Worm (Caenorhabditis elegans) whole organism, L3 larva: ENCODE results near the gene F59G1.8.

Source experiments
- R02D3.7 ChIP-seq: fragments of 150-350 bp; optimal IDR thresholded peaks from 2 replicates; lab custom pipeline; 2014; ENCODE audit warnings: missing biosample characterization, missing genetic modification characterization
- ZK546.5 ChIP-seq: sonication (generic microtip); optimal IDR thresholded peaks from 2 replicates; lab custom pipeline; 2017; ENCODE audit warnings: missing biosample characterization, missing genetic modification characterization
- ceh-16 ChIP-seq: sonication (generic microtip); optimal IDR thresholded peaks from 2 replicates; lab custom pipeline; 2017; ENCODE audit warnings: missing biosample characterization, missing genetic modification characterization
- ceh-28 ChIP-seq: fragments of 150-350 bp; optimal IDR thresholded peaks from 2 replicates; lab custom pipeline; 2014; ENCODE audit warnings: missing biosample characterization, missing genetic modification reagents, missing genetic modification characterization
- ceh-9 ChIP-seq: sonication (generic microtip); optimal IDR thresholded peaks from 2 replicates; lab custom pipeline; 2018; ENCODE audit warnings: missing biosample characterization, missing genetic modification characterization
- daf-12 ChIP-seq: fragments of 150-350 bp; optimal IDR thresholded peaks from 2 replicates; lab custom pipeline; 2014; ENCODE audit warnings: missing biosample characterization, missing genetic modification reagents, missing genetic modification characterization
- egl-5 ChIP-seq: fragments of 150-350 bp; optimal IDR thresholded peaks from 2 replicates; lab custom pipeline; 2017; ENCODE audit warnings: missing biosample characterization, missing genetic modification reagents, missing genetic modification characterization, inconsistent platforms
- elt-1 ChIP-seq: fragments of 150-350 bp; optimal IDR thresholded peaks from 2 replicates; lab custom pipeline; 2014; ENCODE audit warnings: missing biosample characterization, missing genetic modification characterization
- elt-2 ChIP-seq: sonication (generic microtip); optimal IDR thresholded peaks from 2 replicates; lab custom pipeline; 2016; ENCODE audit warnings: missing genetic modification reagents, mild to moderate bottlenecking, missing genetic modification characterization, missing compliant biosample characterization
- elt-3 ChIP-seq, 3 experiments: fragments of 150-350 bp in 1 of 3; sonication (generic microtip) in 2 of 3; optimal IDR thresholded peaks; 2 replicates in 2 of 3; 4 replicates in 1 of 3; lab custom pipeline; 2014 to 2017; ENCODE audit warnings: missing biosample characterization in 3 of 3, missing genetic modification characterization in 3 of 3
- fkh-10 ChIP-seq: sonication (generic microtip); optimal IDR thresholded peaks from 2 replicates; lab custom pipeline; 2017; ENCODE audit warnings: missing biosample characterization, missing genetic modification reagents, missing genetic modification characterization
- fos-1 ChIP-seq: fragments of 150-350 bp; optimal IDR thresholded peaks from 2 replicates; lab custom pipeline; 2014; ENCODE audit warnings: missing biosample characterization, missing genetic modification characterization
- hmg-11 ChIP-seq: sonication (generic microtip); optimal IDR thresholded peaks from 2 replicates; lab custom pipeline; 2016; ENCODE audit warnings: missing genetic modification characterization, missing compliant biosample characterization
- jun-1 ChIP-seq: fragments of 150-350 bp; optimal IDR thresholded peaks from 2 replicates; lab custom pipeline; 2014; ENCODE audit warnings: missing biosample characterization, missing genetic modification reagents, missing genetic modification characterization
- lin-15B ChIP-seq: fragments of 150-350 bp; optimal IDR thresholded peaks from 2 replicates; lab custom pipeline; 2014; ENCODE audit warnings: missing biosample characterization, missing genetic modification characterization
- lsy-12 ChIP-seq: sonication (generic microtip); optimal IDR thresholded peaks from 2 replicates; lab custom pipeline; 2016; ENCODE audit warnings: mild to moderate bottlenecking, missing genetic modification characterization, missing compliant biosample characterization
- mdl-1 ChIP-seq: fragments of 150-350 bp; optimal IDR thresholded peaks from 2 replicates; lab custom pipeline; 2014; ENCODE audit warnings: missing biosample characterization, missing genetic modification characterization
- mml-1 ChIP-seq: fragments of 150-350 bp; sonication (generic microtip); optimal IDR thresholded peaks from 3 replicates; lab custom pipeline; 2014; ENCODE audit warnings: missing biosample characterization, missing genetic modification characterization
- nfya-1 ChIP-seq: sonication (generic microtip); optimal IDR thresholded peaks from 2 replicates; lab custom pipeline; 2017; ENCODE audit warnings: missing genetic modification characterization, mild to moderate bottlenecking, missing compliant biosample characterization, antibody characterized with exemption, moderate library complexity; ENCODE audit not compliant: insufficient read depth
- nhr-12 ChIP-seq: fragments of 150-350 bp; optimal IDR thresholded peaks from 2 replicates; lab custom pipeline; 2014; ENCODE audit warnings: missing biosample characterization, missing genetic modification characterization
- nhr-237 ChIP-seq: fragments of 150-350 bp; optimal IDR thresholded peaks from 2 replicates; lab custom pipeline; 2014; ENCODE audit warnings: missing biosample characterization, missing genetic modification characterization
- nhr-28 ChIP-seq: fragments of 150-350 bp; optimal IDR thresholded peaks from 2 replicates; lab custom pipeline; 2014; ENCODE audit warnings: missing biosample characterization, missing genetic modification characterization
- nhr-43 ChIP-seq: sonication (generic microtip); optimal IDR thresholded peaks from 2 replicates; lab custom pipeline; 2016; ENCODE audit warnings: mild to moderate bottlenecking, missing genetic modification characterization, missing compliant biosample characterization; ENCODE audit not compliant: poor library complexity, severe bottlenecking
- nhr-67 ChIP-seq: fragments of 150-350 bp; optimal IDR thresholded peaks from 2 replicates; lab custom pipeline; 2014; ENCODE audit warnings: missing biosample characterization, missing genetic modification characterization
- nhr-76 ChIP-seq: fragments of 150-350 bp; sonication (generic microtip); optimal IDR thresholded peaks from 5 replicates; lab custom pipeline; 2014; ENCODE audit warnings: missing biosample characterization, missing genetic modification characterization
- nhr-77 ChIP-seq: fragments of 150-350 bp; optimal IDR thresholded peaks from 2 replicates; lab custom pipeline; 2014; ENCODE audit warnings: missing biosample characterization, missing genetic modification characterization
- pha-4 ChIP-seq: fragments of 150-350 bp; optimal IDR thresholded peaks from 2 replicates; lab custom pipeline; 2014; ENCODE audit warnings: missing biosample characterization, missing genetic modification reagents, missing genetic modification characterization
- pqm-1 ChIP-seq: fragments of 150-350 bp; optimal IDR thresholded peaks from 2 replicates; lab custom pipeline; 2017; ENCODE audit warnings: missing biosample characterization, missing genetic modification characterization, inconsistent platforms
- sea-2 ChIP-seq: fragments of 150-350 bp; sonication (generic microtip); optimal IDR thresholded peaks from 4 replicates; lab custom pipeline; 2014; ENCODE audit warnings: missing biosample characterization, missing genetic modification reagents, missing genetic modification characterization
- skn-1 ChIP-seq: fragments of 150-350 bp; optimal IDR thresholded peaks from 2 replicates; lab custom pipeline; 2014; ENCODE audit warnings: missing biosample characterization, missing genetic modification characterization
- tbx-2 ChIP-seq: sonication (generic microtip); optimal IDR thresholded peaks from 2 replicates; lab custom pipeline; 2016; ENCODE audit warnings: mild to moderate bottlenecking, missing genetic modification characterization, missing compliant biosample characterization
- unc-62 ChIP-seq: fragments of 150-350 bp; sonication (generic microtip); optimal IDR thresholded peaks from 4 replicates; lab custom pipeline; 2014; ENCODE audit warnings: missing biosample characterization, missing genetic modification reagents, missing genetic modification characterization
- zag-1 ChIP-seq: fragments of 150-350 bp; optimal IDR thresholded peaks from 2 replicates; lab custom pipeline; 2014; ENCODE audit warnings: missing biosample characterization, missing genetic modification characterization
- ztf-4 ChIP-seq: fragments of 150-350 bp; optimal IDR thresholded peaks from 2 replicates; lab custom pipeline; 2014; ENCODE audit warnings: missing biosample characterization, missing genetic modification characterization

Gene F59G1.8

DNA sequence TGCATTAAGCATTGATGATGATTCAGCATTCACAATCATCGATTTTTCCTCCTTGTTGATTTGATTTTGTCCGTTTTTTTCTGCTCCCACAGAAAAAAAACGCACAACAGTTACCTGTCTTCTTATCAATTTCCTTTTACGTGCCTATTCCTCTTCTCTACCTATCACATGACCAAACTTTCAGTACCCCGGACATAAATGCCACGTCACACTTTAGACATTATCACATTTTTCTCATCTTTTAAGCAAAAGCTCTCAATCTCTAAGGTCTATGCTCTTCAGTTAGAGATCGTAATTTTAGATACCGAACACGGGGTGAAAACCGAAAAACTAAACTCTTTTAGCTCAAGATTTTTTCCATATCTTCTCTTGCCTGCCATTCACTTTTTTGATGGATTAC is 29.6 kb downstream of the F59G1.8 start:
- TF ChIP-seq pqm-1 (peak; percentile 76), elt-2 (tag; lab: Kevin White, UChicago) (peak; percentile 87), elt-1 (tag; lab: Kevin White, UChicago) (peak; percentile 87), pha-4 (tag; lab: Kevin White, UChicago) (peak; percentile 28), jun-1 (peak; percentile 78), ceh-9 (tag; lab: Kevin White, UChicago) (no peak), daf-12 (no peak)

DNA sequence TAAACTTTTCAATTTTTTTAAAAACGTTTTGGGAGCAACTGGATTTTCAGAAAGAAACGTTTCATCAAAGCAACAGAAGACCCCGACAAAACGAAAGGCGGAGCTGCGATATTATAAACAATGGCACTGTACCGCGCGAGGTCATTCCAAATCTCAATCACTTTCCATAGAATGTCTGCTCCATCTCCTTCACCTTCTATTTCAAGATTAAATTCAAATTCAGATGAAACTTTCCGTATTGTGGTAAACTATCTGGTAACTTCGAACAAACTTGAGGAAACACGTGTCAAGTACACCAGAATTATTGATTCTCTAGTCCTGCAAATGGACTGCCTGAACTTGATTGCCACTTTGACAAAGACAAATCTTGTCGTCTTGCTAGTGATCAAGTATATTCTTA is 34.4 kb downstream of the F59G1.8 start, which contains the start of gene F28B12.6:
Gene F28B12.6, plus strand, starts transcription at position 49 of the 400 bp plus-strand sequence.
- TF ChIP-seq elt-1 (tag; lab: Kevin White, UChicago) (no peak), pha-4 (tag; lab: Kevin White, UChicago) (no peak), mdl-1 (tag; lab: Kevin White, UChicago) (no peak), nhr-67 (no peak), ceh-16 (tag; lab: Kevin White, UChicago) (no peak), egl-5 (tag; lab: Kevin White, UChicago) (no peak), sea-2 (no peak), nhr-237 (no peak), daf-12 (no peak), ceh-28 (no peak), elt-2 (tag; lab: Kevin White, UChicago) (no peak), mml-1 (tag; lab: Kevin White, UChicago) (no peak), ztf-4 (tag; lab: Kevin White, UChicago) (no peak), nhr-76 (no peak)

DNA sequence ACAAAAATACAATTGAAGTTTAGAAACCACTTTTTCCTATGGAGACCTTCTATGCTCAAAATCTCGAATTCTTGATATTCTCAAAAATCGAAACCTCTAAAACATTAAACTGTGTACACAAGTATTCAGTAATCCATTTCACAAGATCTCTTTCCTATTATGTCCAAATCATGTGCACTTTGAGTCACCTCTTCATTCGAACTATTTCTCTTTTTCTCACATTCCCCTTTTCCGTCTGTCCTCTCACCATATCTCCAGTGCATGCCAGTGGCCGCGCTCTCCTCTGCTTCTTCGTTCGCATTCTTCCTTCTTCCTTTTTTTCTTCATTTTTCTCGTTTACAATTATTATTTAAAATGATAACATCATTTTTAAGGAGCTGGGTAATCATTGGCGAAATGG is 36.2 kb downstream of the F59G1.8 start, which contains the start of gene F28B12.1:
Gene F28B12.1, plus strand, starts transcription at position 335 of the 400 bp plus-strand sequence.
- no peak for TF ChIP-seq nhr-77 (tag; lab: Kevin White, UChicago)
- TF ChIP-seq nfya-1 (tag; lab: Kevin White, UChicago), result peak; percentile 49
- TF ChIP-seq lin-15B (tag; lab: Kevin White, UChicago), result no peak
- TF ChIP-seq fkh-10 (GFP tag; lab: Kevin White, UChicago), result peak; percentile 5
- no peak for TF ChIP-seq elt-1 (tag; lab: Kevin White, UChicago)
- no peak for TF ChIP-seq nhr-43
- peak; percentile 37 for TF ChIP-seq hmg-11
- no peak for TF ChIP-seq zag-1 (tag; lab: Kevin White, UChicago)
- TF ChIP-seq, all 47 proteins: peak for 3

DNA sequence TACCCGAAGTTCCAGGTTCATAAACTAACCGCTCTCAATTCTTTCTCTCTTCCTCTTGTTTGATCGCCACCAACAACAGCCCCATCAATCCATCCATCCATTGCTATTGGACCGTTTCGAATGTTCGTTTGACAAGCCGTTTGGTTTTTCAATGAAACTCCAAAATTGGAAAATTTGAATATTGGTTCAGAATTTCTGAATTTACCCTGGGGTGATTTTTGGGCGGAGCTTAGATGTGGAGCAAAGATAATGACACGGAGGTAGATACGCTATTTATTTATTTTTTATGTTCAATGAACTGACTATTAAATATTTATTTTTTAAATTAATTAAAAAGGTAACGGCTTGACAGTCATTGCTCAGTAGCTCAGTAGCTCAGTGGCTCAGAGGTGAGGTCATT is 37.9 kb downstream of the F59G1.8 start, which contains the start of gene B0034.2:
Gene B0034.2, minus strand, starts transcription at position 101 of the 400 bp plus-strand sequence.
- TF ChIP-seq nhr-67 (no peak), ZK546.5 (no peak), nhr-12 (no peak), sea-2 (no peak), ceh-28 (no peak), pha-4 (tag; lab: Kevin White, UChicago) (no peak), lsy-12 (tag; lab: Kevin White, UChicago) (no peak), nhr-28 (tag; lab: Kevin White, UChicago) (no peak), unc-62 (no peak), hmg-11 (no peak)

DNA sequence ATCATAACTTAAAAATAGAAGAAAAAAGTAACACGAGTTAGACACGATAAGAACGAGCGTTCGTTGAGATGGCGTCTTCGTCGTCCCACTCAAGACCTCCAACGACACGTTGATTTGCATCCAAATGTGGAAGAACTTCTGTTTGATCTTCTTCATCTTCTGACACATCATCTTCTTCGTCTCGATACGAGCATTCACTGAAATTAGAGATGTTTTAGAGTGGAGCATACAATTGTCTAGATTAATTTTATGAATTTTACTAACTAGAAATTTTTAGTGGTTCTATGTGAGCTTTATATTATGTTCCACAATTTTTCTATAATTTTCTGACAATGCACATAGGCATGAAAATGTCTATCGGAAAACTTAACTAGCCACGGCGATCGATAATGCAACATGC is 39.5 kb downstream of the F59G1.8 start:
- no peak for TF ChIP-seq tbx-2 (tag; lab: Kevin White, UChicago)
- TF ChIP-seq pqm-1, result no peak
- TF ChIP-seq nhr-76, result no peak
- no peak for TF ChIP-seq R02D3.7 (tag; lab: Kevin White, UChicago)
- no peak for TF ChIP-seq elt-3 (tag; optimal IDR thresholded peaks at IDR 0.05; lab: Kevin White, UChicago)
- TF ChIP-seq elt-2 (tag; lab: Kevin White, UChicago), result no peak
- TF ChIP-seq skn-1 (tag; lab: Kevin White, UChicago), result no peak
- no peak for TF ChIP-seq ceh-28
- no peak for TF ChIP-seq lin-15B (tag; lab: Kevin White, UChicago)
- no peak for TF ChIP-seq ZK546.5

DNA sequence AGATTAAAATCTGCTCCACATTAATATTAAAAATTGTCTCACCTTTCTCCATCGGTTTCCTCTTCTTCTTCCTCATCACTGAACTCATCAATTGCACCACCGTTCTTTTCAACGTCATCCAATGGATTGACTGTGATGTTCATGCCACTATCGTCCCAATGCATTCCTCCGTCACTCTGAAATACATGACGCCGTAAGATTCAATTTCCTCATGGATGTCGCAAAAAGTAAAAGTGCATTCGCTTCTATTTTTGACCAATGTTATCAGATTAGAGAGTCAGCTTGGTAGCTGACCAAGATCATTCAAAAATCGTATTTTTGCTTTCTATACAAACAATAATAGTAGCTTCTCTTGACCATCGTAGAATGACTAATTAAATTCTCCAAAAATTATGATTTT is 40.1 kb downstream of the F59G1.8 start:
- no peak for TF ChIP-seq skn-1 (tag; lab: Kevin White, UChicago)
- no peak for TF ChIP-seq fos-1 (tag; lab: Kevin White, UChicago)
- no peak for TF ChIP-seq nhr-76
- peak; percentile 59 for TF ChIP-seq fkh-10 (GFP tag; lab: Kevin White, UChicago)
